Fruit fly (Drosophila melanogaster): Measurements from ENCODE around the gene CG14324.

DNA sequence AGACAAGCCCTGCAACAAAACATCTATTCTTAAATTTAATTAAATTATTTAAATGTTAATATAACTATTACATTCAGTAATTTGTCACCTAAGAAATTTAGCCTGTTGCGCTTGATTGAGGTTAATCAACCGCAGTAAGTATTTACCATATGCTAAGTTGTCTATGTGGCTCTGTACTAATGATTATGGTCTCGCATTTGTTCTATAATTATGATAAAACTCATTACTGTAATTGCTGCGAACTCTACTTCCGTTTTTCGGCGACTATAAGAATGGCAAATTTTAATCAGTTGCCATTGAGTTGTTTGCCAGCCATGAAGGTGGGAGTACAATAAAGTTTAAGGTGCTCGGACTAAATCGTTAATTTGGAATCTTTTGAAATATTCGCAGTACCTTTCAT lies 6.0 kb downstream of the CG14324 start, which contains the start of gene CG34281:
- no peak for TF ChIP-seq insv (optimal IDR thresholded peaks at IDR 0.05)
- no peak for TF ChIP-seq psq (optimal IDR thresholded peaks at IDR 0.05)
